Worm (Caenorhabditis elegans) whole organism, L4/young adult: ENCODE data around the gene ckb-3.

Experiments
- W03F9.2 ChIP-seq: fragments of 150-350 bp; optimal IDR thresholded peaks from 2 replicates; lab custom pipeline; 2014; ENCODE audit warnings: missing biosample characterization, missing genetic modification characterization
- dao-5 ChIP-seq: sonication (generic microtip); optimal IDR thresholded peaks from 2 replicates; lab custom pipeline; 2016; ENCODE audit warnings: missing genotype, missing genetic modification characterization, moderate library complexity, missing compliant biosample characterization

- TF ChIP-seq W03F9.2 (tag; lab: Kevin White, UChicago) = no peak
- TF ChIP-seq dao-5 (tag; lab: Kevin White, UChicago) = no peak
These were observed 2.2 kb downstream of the ckb-3 start for ce11 chrIII:4372894-4373293.
